Fruit fly (Drosophila melanogaster) whole organism, embryonic: ENCODE measurements around the gene CG7069.
A peak's percentile ranks its signal among the peaks of the same experiment; 100 is the strongest.

Experiments used
- Asciz ChIP-seq: fragments of 200-800 bp; sonication (Bioruptor generic); optimal IDR thresholded peaks from 2 replicates; lab custom pipeline; 2017; ENCODE audit warnings: missing biosample characterization, mild to moderate bottlenecking, missing genetic modification characterization, missing genetic modification reagents
- B-H1 ChIP-seq: fragments of 200-800 bp; sonication (Bioruptor generic); IDR thresholded peaks from 3 replicates; pipeline ENCODE4 v1.3.6; 2022; ENCODE audit warnings: missing biosample characterization, missing genetic modification characterization
- Blimp-1 ChIP-seq: fragments of 200-800 bp; sonication (Bioruptor generic); optimal IDR thresholded peaks from 3 replicates; lab custom pipeline; 2018; ENCODE audit warnings: missing biosample characterization, missing genetic modification characterization, mild to moderate bottlenecking, moderate library complexity, missing genetic modification reagents
- CG12299 ChIP-seq: fragments of 200-800 bp; sonication (Bioruptor generic); optimal IDR thresholded peaks from 2 replicates; lab custom pipeline; 2018; ENCODE audit warnings: missing biosample characterization, mild to moderate bottlenecking, missing genetic modification characterization
- CG15269 ChIP-seq: fragments of 200-800 bp; sonication (Bioruptor generic); optimal IDR thresholded peaks from 2 replicates; lab custom pipeline; 2018; ENCODE audit warnings: missing biosample characterization, mild to moderate bottlenecking, missing genetic modification characterization, moderate library complexity
- CG1603 ChIP-seq: fragments of 200-800 bp; sonication (Bioruptor generic); optimal IDR thresholded peaks from 2 replicates; lab custom pipeline; 2019; ENCODE audit warnings: missing biosample characterization, mild to moderate bottlenecking, missing genetic modification characterization, moderate library complexity
- CG17361 ChIP-seq: fragments of 200-800 bp; sonication (Bioruptor generic); IDR thresholded peaks from 3 replicates; pipeline ENCODE4 v1.3.6; 2022; ENCODE audit warnings: missing biosample characterization, missing genetic modification characterization
- CG17385 ChIP-seq: fragments of 200-800 bp; sonication (Bioruptor generic); optimal IDR thresholded peaks from 3 replicates; lab custom pipeline; 2018; ENCODE audit warnings: missing biosample characterization, mild to moderate bottlenecking, missing genetic modification characterization
- CG18476 ChIP-seq: fragments of 200-800 bp; sonication (Bioruptor generic); optimal IDR thresholded peaks from 2 replicates; lab custom pipeline; 2016; ENCODE audit warnings: missing biosample characterization, mild to moderate bottlenecking, missing genetic modification characterization
- CG30403 ChIP-seq: fragments of 200-800 bp; sonication (Bioruptor generic); optimal IDR thresholded peaks from 3 replicates; lab custom pipeline; 2016; ENCODE audit warnings: missing biosample characterization, missing genetic modification characterization
- CG4707 ChIP-seq: fragments of 200-800 bp; sonication (Bioruptor generic); optimal IDR thresholded peaks from 2 replicates; lab custom pipeline; 2018; ENCODE audit warnings: missing biosample characterization, mild to moderate bottlenecking, missing genetic modification characterization, moderate library complexity
- CG5953 ChIP-seq: fragments of 200-800 bp; sonication (Bioruptor generic); IDR thresholded peaks from 2 replicates; pipeline ENCODE4 v1.3.6; 2022; ENCODE audit warnings: missing biosample characterization, missing genetic modification characterization
- CG6175 ChIP-seq: fragments of 200-800 bp; sonication (Bioruptor generic); IDR thresholded peaks from 3 replicates; pipeline ENCODE4 v1.3.6; 2022; ENCODE audit warnings: missing biosample characterization, missing genetic modification characterization
- CG6272 ChIP-seq: fragments of 200-800 bp; sonication (Bioruptor generic); IDR thresholded peaks from 2 replicates; pipeline ENCODE4 v1.3.6; 2022; ENCODE audit warnings: missing biosample characterization, missing genetic modification characterization
- CG6689 ChIP-seq: fragments of 200-800 bp; sonication (Bioruptor generic); IDR thresholded peaks from 2 replicates; pipeline ENCODE4 v1.3.6; 2022; ENCODE audit warnings: missing biosample characterization, missing genetic modification characterization
- CG6813 ChIP-seq: fragments of 200-800 bp; sonication (Bioruptor generic); optimal IDR thresholded peaks from 2 replicates; lab custom pipeline; 2017; ENCODE audit warnings: missing biosample characterization, missing genetic modification characterization, mild to moderate bottlenecking, moderate library complexity, missing genetic modification reagents
- CG7839 ChIP-seq: fragments of 200-800 bp; sonication (Bioruptor generic); optimal IDR thresholded peaks from 3 replicates; lab custom pipeline; 2018; ENCODE audit warnings: missing biosample characterization, mild to moderate bottlenecking, missing genetic modification characterization, moderate library complexity
- CG8388 ChIP-seq: fragments of 200-800 bp; sonication (Bioruptor generic); optimal IDR thresholded peaks from 2 replicates; lab custom pipeline; 2019; ENCODE audit warnings: missing biosample characterization, mild to moderate bottlenecking, missing genetic modification characterization, moderate library complexity
- CG8924 ChIP-seq: fragments of 200-800 bp; optimal IDR thresholded peaks from 3 replicates; lab custom pipeline; 2019; ENCODE audit warnings: missing biosample characterization, mild to moderate bottlenecking, missing genetic modification characterization, moderate library complexity
- CG9437 ChIP-seq: fragments of 200-800 bp; sonication (Bioruptor generic); optimal IDR thresholded peaks from 2 replicates; lab custom pipeline; 2018; ENCODE audit warnings: missing biosample characterization, mild to moderate bottlenecking, missing genetic modification characterization
- E2f1 ChIP-seq: fragments of 200-800 bp; sonication (Bioruptor generic); IDR thresholded peaks from 2 replicates; pipeline ENCODE4 v1.3.6; 2022; ENCODE audit warnings: missing biosample characterization, missing genetic modification characterization
- Eip74EF ChIP-seq, 2 experiments: fragments of 200-800 bp in 1 of 2; fragments of >200 bp in 1 of 2; sonication (Bioruptor generic) in 1 of 2; optimal IDR thresholded peaks; 2 replicates each; lab custom pipeline; 2017 to 2019; ENCODE audit warnings: missing biosample characterization in 2 of 2, missing genetic modification characterization in 2 of 2, mild to moderate bottlenecking in 1 of 2, moderate library complexity in 1 of 2
- H15 ChIP-seq: fragments of 200-800 bp; sonication (Bioruptor generic); IDR thresholded peaks from 3 replicates; pipeline ENCODE4 v1.3.6; 2022; ENCODE audit warnings: missing biosample characterization, missing genetic modification characterization
- HLH3B ChIP-seq: fragments of 200-800 bp; sonication (Bioruptor generic); IDR thresholded peaks from 2 replicates; pipeline ENCODE4 v1.3.6; 2022; ENCODE audit warnings: missing biosample characterization, missing genetic modification characterization
- Kr ChIP-seq: fragments of 200-800 bp; sonication (Bioruptor generic); optimal IDR thresholded peaks from 2 replicates; lab custom pipeline; 2017; ENCODE audit warnings: missing biosample characterization, mild to moderate bottlenecking, missing genetic modification characterization
- Nf-YB ChIP-seq: fragments of 200-800 bp; sonication (Bioruptor generic); optimal IDR thresholded peaks from 3 replicates; lab custom pipeline; 2019; ENCODE audit warnings: missing biosample characterization, mild to moderate bottlenecking, missing genetic modification characterization, moderate library complexity
- Oli ChIP-seq: fragments of 200-800 bp; sonication (Bioruptor generic); optimal IDR thresholded peaks from 2 replicates; lab custom pipeline; 2018; ENCODE audit warnings: missing biosample characterization, mild to moderate bottlenecking, missing genetic modification characterization, moderate library complexity
- Sox102F ChIP-seq: fragments of 200-800 bp; sonication (Bioruptor generic); optimal IDR thresholded peaks from 2 replicates; lab custom pipeline; 2018; ENCODE audit warnings: missing biosample characterization, mild to moderate bottlenecking, missing genetic modification characterization, moderate library complexity
- Stat92E ChIP-seq, 3 experiments: fragments of >200 bp in 2 of 3; fragments of 200-800 bp in 1 of 3; sonication (Bioruptor generic) in 1 of 3; optimal IDR thresholded peaks; 2 replicates each; lab custom pipeline; 2017 to 2019; ENCODE audit warnings: missing biosample characterization in 3 of 3, missing genetic modification characterization in 3 of 3, mild to moderate bottlenecking in 1 of 3, moderate library complexity in 1 of 3
- aop ChIP-seq: fragments of 200-800 bp; sonication (Bioruptor generic); IDR thresholded peaks from 2 replicates; pipeline ENCODE4 v1.3.6; 2022; ENCODE audit warnings: missing biosample characterization, missing genetic modification characterization
- ap ChIP-seq: fragments of 200-800 bp; sonication (Bioruptor generic); IDR thresholded peaks from 2 replicates; pipeline ENCODE4 v1.3.6; 2022; ENCODE audit warnings: missing biosample characterization, missing genetic modification characterization
- ci ChIP-seq: fragments of 200-800 bp; sonication (Bioruptor generic); IDR thresholded peaks from 3 replicates; pipeline ENCODE4 v1.3.6; 2022; ENCODE audit warnings: missing biosample characterization, missing genetic modification characterization
- da ChIP-seq: fragments of 200-800 bp; sonication (Bioruptor generic); optimal IDR thresholded peaks from 2 replicates; lab custom pipeline; 2016; ENCODE audit warnings: missing biosample characterization, missing genetic modification characterization
- dmrt99B ChIP-seq: fragments of 200-800 bp; sonication (Bioruptor generic); optimal IDR thresholded peaks from 2 replicates; lab custom pipeline; 2018; ENCODE audit warnings: missing biosample characterization, mild to moderate bottlenecking, missing genetic modification characterization, moderate library complexity
- dysf ChIP-seq: fragments of 200-800 bp; sonication (Bioruptor generic); IDR thresholded peaks from 3 replicates; pipeline ENCODE4 v1.3.6; 2022; ENCODE audit warnings: missing biosample characterization, missing genetic modification characterization
- esg ChIP-seq: fragments of 200-800 bp; sonication (Bioruptor generic); conservative IDR thresholded peaks from 2 replicates; pipeline ENCODE4 v1.3.6; 2022; ENCODE audit warnings: missing biosample characterization, missing genetic modification characterization
- gem ChIP-seq: fragments of 200-800 bp; sonication (Bioruptor generic); optimal IDR thresholded peaks from 2 replicates; lab custom pipeline; 2019; ENCODE audit warnings: missing biosample characterization, mild to moderate bottlenecking, missing genetic modification characterization, moderate library complexity
- jing ChIP-seq: fragments of 200-800 bp; sonication (Bioruptor generic); optimal IDR thresholded peaks from 2 replicates; lab custom pipeline; 2018; ENCODE audit warnings: missing biosample characterization, mild to moderate bottlenecking, missing genetic modification characterization
- kni ChIP-seq: fragments of 200-800 bp; sonication (Bioruptor generic); optimal IDR thresholded peaks from 3 replicates; lab custom pipeline; 2017; ENCODE audit warnings: mild to moderate bottlenecking, missing biosample characterization, missing genetic modification reagents, missing genetic modification characterization
- lmd ChIP-seq: fragments of 200-800 bp; sonication (Bioruptor generic); IDR thresholded peaks from 2 replicates; pipeline ENCODE4 v1.3.6; 2022; ENCODE audit warnings: missing biosample characterization, missing genetic modification characterization
- nom ChIP-seq: fragments of 200-800 bp; sonication (Bioruptor generic); optimal IDR thresholded peaks from 2 replicates; lab custom pipeline; 2017; ENCODE audit warnings: missing biosample characterization, missing genetic modification characterization, mild to moderate bottlenecking, moderate library complexity, missing genetic modification reagents
- oc ChIP-seq: fragments of 200-800 bp; sonication (Bioruptor generic); optimal IDR thresholded peaks from 2 replicates; lab custom pipeline; 2018; ENCODE audit warnings: missing biosample characterization, mild to moderate bottlenecking, missing genetic modification characterization, moderate library complexity
- pan ChIP-seq, 4 experiments: fragments of >200 bp in 3 of 4; fragments of 200-800 bp in 1 of 4; sonication (Bioruptor generic) in 1 of 4; optimal IDR thresholded peaks in 3 of 4; IDR thresholded peaks in 1 of 4; 2 replicates each; pipeline versions ENCODE4 v1.3.6 to Lab custom; 2017 to 2022; ENCODE audit warnings: missing biosample characterization in 2 of 4, missing genetic modification characterization in 2 of 4, mixed read lengths in 1 of 4
- pnt ChIP-seq: fragments of 200-800 bp; sonication (Bioruptor generic); optimal IDR thresholded peaks from 3 replicates; lab custom pipeline; 2016; ENCODE audit warnings: missing biosample characterization, missing genetic modification characterization
- sisA ChIP-seq: fragments of 200-800 bp; sonication (Bioruptor generic); IDR thresholded peaks from 2 replicates; pipeline ENCODE4 v1.3.6; 2022; ENCODE audit warnings: missing biosample characterization, missing genetic modification characterization
- tin ChIP-seq: fragments of 200-800 bp; sonication (Bioruptor generic); optimal IDR thresholded peaks from 3 replicates; lab custom pipeline; 2016; ENCODE audit warnings: missing biosample characterization, missing genetic modification characterization
- z ChIP-seq: fragments of 200-800 bp; sonication (Bioruptor generic); IDR thresholded peaks from 3 replicates; pipeline ENCODE4 v1.3.6; 2022; ENCODE audit warnings: missing biosample characterization, missing genetic modification characterization

Gene CG7069

DNA sequence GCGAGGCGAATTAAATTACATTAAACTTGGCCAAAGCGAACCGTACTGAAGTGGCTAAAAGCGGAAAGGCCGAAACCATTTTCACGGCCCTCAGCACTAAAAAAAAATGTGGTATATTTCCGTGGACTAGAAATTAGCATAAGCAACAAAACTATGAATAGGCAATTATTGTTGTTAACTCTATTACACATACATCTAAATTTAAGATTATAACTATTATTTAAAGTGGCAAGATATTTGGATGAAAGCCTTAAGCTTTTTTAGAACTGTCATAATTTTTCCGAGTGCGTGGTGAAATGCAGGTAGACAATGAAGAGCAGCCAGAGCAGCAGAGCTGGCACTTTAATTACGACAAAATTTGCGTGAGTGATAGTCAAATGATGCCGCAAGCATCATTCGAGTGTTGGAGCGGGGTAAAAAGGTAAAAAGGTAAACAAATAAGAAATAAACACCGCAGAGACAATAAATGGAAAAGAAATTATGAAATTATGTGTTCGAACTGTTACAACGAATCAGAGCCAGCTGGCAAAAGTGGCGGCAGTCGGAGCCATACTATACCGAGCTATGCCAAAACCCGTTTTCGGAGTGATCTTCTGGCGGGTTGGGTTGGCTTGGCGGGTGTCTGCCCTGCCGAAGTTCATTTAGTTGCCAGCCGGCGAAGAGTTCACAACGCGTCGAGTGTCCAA lies 43.8 kb upstream of the CG7069 start, which contains the start of gene CG7080 (continued):
- no peak for TF ChIP-seq da
- TF ChIP-seq CG6689 (GFP tag; lab: Robert Waterston, UW) = 0 out of 2 replicates have a peak, but pooled peaks have one; percentile 25
- no peak for TF ChIP-seq CG5953 (GFP tag; lab: Robert Waterston, UW)
- TF ChIP-seq dysf (GFP tag; lab: Robert Waterston, UW) = 0 out of 3 replicates have a peak, but pooled peaks have one; percentile 20
- TF ChIP-seq H15 (GFP tag; lab: Robert Waterston, UW) = 0 out of 3 replicates have a peak, but pooled peaks have one; percentile 14
- TF ChIP-seq pnt (GFP tag; lab: Kevin White, UChicago) = no peak
- TF ChIP-seq HLH3B (GFP tag; lab: Robert Waterston, UW) = peak; percentile 27; the same call in 1 of the 2 replicates
- TF ChIP-seq Blimp-1 = peak; percentile 21
- peak; percentile 48 for TF ChIP-seq CG1603
- TF ChIP-seq pan (optimal IDR thresholded peaks at IDR 0.05; lab: Kevin White, UChicago) = no peak
- peak in 1 of 2 experiments; percentile 15 for TF ChIP-seq pan (GFP tag; optimal IDR thresholded peaks at IDR 0.05 in 1 of 2, IDR thresholded peaks at IDR 0.05 in 1 of 2)
- TF ChIP-seq aop = no peak
- TF ChIP-seq z (GFP tag; lab: Robert Waterston, UW) = no peak
- peak; percentile 66 for TF ChIP-seq gem (tag; lab: Kevin White, UChicago)
- peak in 1 of 2 experiments; percentile 12 for TF ChIP-seq Eip74EF (GFP tag; optimal IDR thresholded peaks at IDR 0.05; lab: Kevin White, UChicago)
- 0 out of 2 replicates have a peak, but pooled peaks have one; percentile 20 for TF ChIP-seq esg (GFP tag; lab: Robert Waterston, UW)
- TF ChIP-seq CG15269 (tag; lab: Kevin White, UChicago) = peak; percentile 21
- TF ChIP-seq CG8924 (tag; lab: Kevin White, UChicago) = no peak
- TF ChIP-seq CG17361 (GFP tag; lab: Robert Waterston, UW) = 0 out of 3 replicates have a peak, but pooled peaks have one; percentile 32
- no peak for TF ChIP-seq kni (GFP tag; lab: Kevin White, UChicago)
- peak; percentile 31; the same call in 1 of the 2 replicates for TF ChIP-seq lmd (GFP tag; lab: Robert Waterston, UW)
- TF ChIP-seq ap (GFP tag; lab: Robert Waterston, UW) = no peak
- no peak for TF ChIP-seq CG6175 (GFP tag; lab: Robert Waterston, UW)
- no peak for TF ChIP-seq CG12299 (tag; lab: Kevin White, UChicago)
- no peak for TF ChIP-seq Stat92E (GFP tag; optimal IDR thresholded peaks at IDR 0.05; lab: Kevin White, UChicago)
- TF ChIP-seq Sox102F (GFP tag; lab: Kevin White, UChicago) = peak; percentile 74
- peak; percentile 27 for TF ChIP-seq CG7839 (tag; lab: Kevin White, UChicago)
- no peak for TF ChIP-seq CG4707 (GFP tag; lab: Kevin White, UChicago)
- no peak for TF ChIP-seq CG18476 (GFP tag; lab: Kevin White, UChicago)
- peak; percentile 29 for TF ChIP-seq CG30403
- no peak for TF ChIP-seq Nf-YB (GFP tag; lab: Kevin White, UChicago)
- peak; percentile 19 for TF ChIP-seq Asciz (GFP tag; lab: Kevin White, UChicago)
- no peak for TF ChIP-seq CG17385 (GFP tag; lab: Kevin White, UChicago)
- TF ChIP-seq dmrt99B (tag; lab: Kevin White, UChicago) = peak; percentile 77
- 0 out of 2 replicates have a peak, but pooled peaks have one; percentile 29 for TF ChIP-seq CG6272
- peak; percentile 45; the same call in 1 of the 3 replicates for TF ChIP-seq ci (GFP tag; lab: Robert Waterston, UW)
- 0 out of 2 replicates have a peak, but pooled peaks have one; percentile 25 for TF ChIP-seq sisA (GFP tag; lab: Robert Waterston, UW)
- TF ChIP-seq CG6813 (GFP tag; lab: Kevin White, UChicago) = no peak
- TF ChIP-seq jing (GFP tag; lab: Kevin White, UChicago) = no peak
- TF ChIP-seq Kr (GFP tag; lab: Kevin White, UChicago) = no peak
- peak; percentile 4 for TF ChIP-seq oc
- TF ChIP-seq CG9437 (GFP tag; lab: Kevin White, UChicago) = no peak
- TF ChIP-seq CG8388 (GFP tag; lab: Kevin White, UChicago) = peak; percentile 1
- TF ChIP-seq E2f1 (GFP tag; lab: Robert Waterston, UW) = no peak
- peak; percentile 37 for TF ChIP-seq Oli (tag; lab: Kevin White, UChicago)
- no peak for TF ChIP-seq tin (GFP tag; lab: Kevin White, UChicago)
- TF ChIP-seq nom = no peak
- no peak for TF ChIP-seq B-H1
